Worm (Caenorhabditis elegans) whole organism, L1 larva: ENCODE data around the gene nipi-4.
A peak's percentile ranks its signal among the peaks of the same experiment; 100 is the strongest.

ENCODE experiments used
- C04F5.9 ChIP-seq: sonication (generic microtip); optimal IDR thresholded peaks from 2 replicates; lab custom pipeline; 2016; ENCODE audit warnings: missing genetic modification characterization, missing compliant biosample characterization
- Y116A8C.19 ChIP-seq: sonication (generic microtip); optimal IDR thresholded peaks from 2 replicates; lab custom pipeline; 2016; ENCODE audit warnings: missing compliant biosample characterization, missing genetic modification characterization, borderline replicate concordance
- aha-1 ChIP-seq: fragments of 150-350 bp; optimal IDR thresholded peaks from 2 replicates; lab custom pipeline; 2014; ENCODE audit warnings: missing biosample characterization, missing genetic modification characterization
- alr-1 ChIP-seq: fragments of 200-800 bp; sonication (Bioruptor generic); optimal IDR thresholded peaks from 2 replicates; lab custom pipeline; 2018; ENCODE audit warnings: borderline replicate concordance, mild to moderate bottlenecking, missing genetic modification characterization, missing compliant biosample characterization
- ama-1 ChIP-seq: fragments of 150-350 bp; optimal IDR thresholded peaks from 2 replicates; lab custom pipeline; 2014
- ceh-8 ChIP-seq: fragments of 200-800 bp; sonication (Bioruptor generic); optimal IDR thresholded peaks from 2 replicates; lab custom pipeline; 2018; ENCODE audit warnings: mild to moderate bottlenecking, missing genetic modification characterization, moderate library complexity, missing compliant biosample characterization
- ceh-90 ChIP-seq: sonication (generic microtip); optimal IDR thresholded peaks from 2 replicates; lab custom pipeline; 2016; ENCODE audit warnings: missing genetic modification characterization, missing compliant biosample characterization
- ces-1 ChIP-seq: fragments of 150-350 bp; optimal IDR thresholded peaks from 2 replicates; lab custom pipeline; 2014; ENCODE audit warnings: missing biosample characterization, missing genetic modification reagents, missing genetic modification characterization
- dsc-1 ChIP-seq: sonication (generic microtip); optimal IDR thresholded peaks from 2 replicates; lab custom pipeline; 2016; ENCODE audit warnings: mild to moderate bottlenecking, missing genetic modification characterization, missing compliant biosample characterization
- efl-1 ChIP-seq, 4 experiments: fragments of 150-350 bp; optimal IDR thresholded peaks in 3 of 4; peaks in 1 of 4; 1 replicate in 1 of 4; 2 replicates in 3 of 4; lab custom pipeline; 2014; ENCODE audit warnings: missing biosample characterization in 2 of 4, missing genetic modification characterization in 2 of 4, missing genetic modification reagents in 2 of 4
- efl-3 ChIP-seq: fragments of 200-800 bp; sonication (Bioruptor generic); optimal IDR thresholded peaks from 2 replicates; lab custom pipeline; 2018; ENCODE audit warnings: mild to moderate bottlenecking, missing genetic modification characterization, missing compliant biosample characterization
- egl-27 ChIP-seq, 2 experiments: fragments of 150-350 bp in 1 of 2; sonication (generic microtip); optimal IDR thresholded peaks; 3 replicates each; lab custom pipeline; 2017 to 2018; ENCODE audit warnings: missing biosample characterization in 2 of 2, missing genetic modification characterization in 2 of 2, missing genetic modification reagents in 2 of 2
- elt-2 ChIP-seq: sonication (generic microtip); optimal IDR thresholded peaks from 2 replicates; lab custom pipeline; 2016; ENCODE audit warnings: missing genetic modification characterization, mild to moderate bottlenecking, inconsistent platforms, missing compliant biosample characterization, missing genetic modification reagents
- elt-3 ChIP-seq, 6 experiments: fragments of 150-350 bp in 1 of 6; sonication (generic microtip); optimal IDR thresholded peaks; 2 replicates each; lab custom pipeline; 2017 to 2018; ENCODE audit warnings: missing biosample characterization in 6 of 6, missing genetic modification characterization in 6 of 6, inconsistent platforms in 1 of 6
- ets-5 ChIP-seq: fragments of 200-800 bp; sonication (Bioruptor generic); IDR thresholded peaks from 2 replicates; pipeline ENCODE4 v1.3.6; 2022; ENCODE audit warnings: missing genetic modification characterization, missing compliant biosample characterization
- fkh-4 ChIP-seq: sonication (generic microtip); optimal IDR thresholded peaks from 2 replicates; lab custom pipeline; 2016; ENCODE audit warnings: missing compliant biosample characterization, missing genetic modification characterization, borderline replicate concordance
- fos-1 ChIP-seq: fragments of 150-350 bp; optimal IDR thresholded peaks from 2 replicates; lab custom pipeline; 2014; ENCODE audit warnings: missing biosample characterization, missing genetic modification characterization
- grh-1 ChIP-seq: fragments of 200-800 bp; sonication (Bioruptor generic); IDR thresholded peaks from 2 replicates; pipeline ENCODE4 v1.3.6; 2022; ENCODE audit warnings: missing genetic modification reagents, missing genetic modification characterization, missing compliant biosample characterization
- hlh-4 ChIP-seq: sonication (generic microtip); optimal IDR thresholded peaks from 2 replicates; lab custom pipeline; 2016; ENCODE audit warnings: mild to moderate bottlenecking, missing genetic modification characterization, missing compliant biosample characterization
- isw-1 ChIP-seq: fragments of 200-800 bp; sonication (Bioruptor generic); IDR thresholded peaks from 2 replicates; pipeline ENCODE4 v1.3.6; 2022; ENCODE audit warnings: missing genetic modification characterization, missing compliant biosample characterization
- jun-1 ChIP-seq: fragments of 150-350 bp; optimal IDR thresholded peaks from 2 replicates; lab custom pipeline; 2014; ENCODE audit warnings: missing biosample characterization, missing genetic modification reagents, missing genetic modification characterization
- lin-13 ChIP-seq: fragments of 150-350 bp; optimal IDR thresholded peaks from 2 replicates; lab custom pipeline; 2014; ENCODE audit warnings: missing biosample characterization, missing genetic modification reagents, missing genetic modification characterization
- lin-14 ChIP-seq: fragments of 200-800 bp; sonication (Bioruptor generic); optimal IDR thresholded peaks from 2 replicates; lab custom pipeline; 2018; ENCODE audit warnings: mild to moderate bottlenecking, missing genetic modification characterization, moderate library complexity, missing compliant biosample characterization
- lin-35 ChIP-seq, 2 experiments: fragments of 150-350 bp; optimal IDR thresholded peaks; 2 replicates each; lab custom pipeline; 2014; ENCODE audit warnings: missing biosample characterization in 2 of 2, missing genetic modification characterization in 2 of 2, missing genetic modification reagents in 2 of 2
- lir-3 ChIP-seq: sonication (generic microtip); optimal IDR thresholded peaks from 2 replicates; lab custom pipeline; 2016; ENCODE audit warnings: mild to moderate bottlenecking, missing genetic modification characterization, moderate library complexity, missing compliant biosample characterization; ENCODE audit not compliant: poor library complexity
- mab-9 ChIP-seq: fragments of 200-800 bp; sonication (Bioruptor generic); IDR thresholded peaks from 2 replicates; pipeline ENCODE4 v1.3.6; 2022; ENCODE audit warnings: missing genetic modification reagents, missing genetic modification characterization, missing compliant biosample characterization
- mef-2 ChIP-seq: fragments of 150-350 bp; optimal IDR thresholded peaks from 2 replicates; lab custom pipeline; 2014; ENCODE audit warnings: missing biosample characterization, missing genetic modification characterization
- nhr-11 ChIP-seq: fragments of 150-350 bp; optimal IDR thresholded peaks from 2 replicates; lab custom pipeline; 2014; ENCODE audit warnings: missing biosample characterization, missing genetic modification characterization
- nhr-19 ChIP-seq: fragments of 200-800 bp; sonication (Bioruptor generic); conservative IDR thresholded peaks from 2 replicates; pipeline ENCODE4 v1.3.6; 2022; ENCODE audit warnings: missing genetic modification characterization, missing compliant biosample characterization
- nhr-20 ChIP-seq: sonication (generic microtip); optimal IDR thresholded peaks from 2 replicates; lab custom pipeline; 2016; ENCODE audit warnings: mild to moderate bottlenecking, missing genetic modification characterization, missing compliant biosample characterization
- nhr-237 ChIP-seq: fragments of 150-350 bp; optimal IDR thresholded peaks from 2 replicates; lab custom pipeline; 2014; ENCODE audit warnings: missing biosample characterization, missing genetic modification characterization
- nhr-28 ChIP-seq: fragments of 150-350 bp; optimal IDR thresholded peaks from 2 replicates; lab custom pipeline; 2014; ENCODE audit warnings: missing biosample characterization, missing genetic modification characterization
- nhr-76 ChIP-seq: sonication (generic microtip); optimal IDR thresholded peaks from 2 replicates; lab custom pipeline; 2017; ENCODE audit warnings: missing biosample characterization, missing genetic modification characterization
- nhr-77 ChIP-seq: fragments of 150-350 bp; optimal IDR thresholded peaks from 2 replicates; lab custom pipeline; 2014; ENCODE audit warnings: missing biosample characterization, missing genetic modification characterization
- nhr-84 ChIP-seq: sonication (generic microtip); optimal IDR thresholded peaks from 2 replicates; lab custom pipeline; 2017; ENCODE audit warnings: missing biosample characterization, missing genetic modification characterization
- nhr-90 ChIP-seq: sonication (generic microtip); optimal IDR thresholded peaks from 2 replicates; lab custom pipeline; 2016; ENCODE audit warnings: mild to moderate bottlenecking, missing genetic modification characterization, missing compliant biosample characterization; ENCODE audit not compliant: poor library complexity
- pag-3 ChIP-seq: sonication (generic microtip); optimal IDR thresholded peaks from 2 replicates; lab custom pipeline; 2017; ENCODE audit warnings: missing genetic modification characterization, mild to moderate bottlenecking, missing compliant biosample characterization, antibody characterized with exemption, borderline replicate concordance; ENCODE audit not compliant: insufficient read depth
- pqm-1 ChIP-seq: sonication (generic microtip); optimal IDR thresholded peaks from 3 replicates; lab custom pipeline; 2017; ENCODE audit warnings: missing biosample characterization, missing genetic modification characterization
- rnt-1 ChIP-seq: sonication (generic microtip); optimal IDR thresholded peaks from 2 replicates; lab custom pipeline; 2016; ENCODE audit warnings: mild to moderate bottlenecking, missing genetic modification characterization, moderate library complexity, missing compliant biosample characterization
- skn-1 ChIP-seq: fragments of 150-350 bp; optimal IDR thresholded peaks from 2 replicates; lab custom pipeline; 2014; ENCODE audit warnings: missing biosample characterization, missing genetic modification characterization
- snpc-4 ChIP-seq: fragments of 150-350 bp; optimal IDR thresholded peaks from 2 replicates; lab custom pipeline; 2014; ENCODE audit warnings: missing biosample characterization, missing genetic modification characterization
- sox-4 ChIP-seq: sonication (generic microtip); optimal IDR thresholded peaks from 2 replicates; lab custom pipeline; 2016; ENCODE audit warnings: missing genetic modification characterization, missing compliant biosample characterization
- sup-37 ChIP-seq: fragments of 200-800 bp; sonication (Bioruptor generic); optimal IDR thresholded peaks from 2 replicates; lab custom pipeline; 2018; ENCODE audit warnings: mild to moderate bottlenecking, missing genetic modification characterization, missing compliant biosample characterization
- swsn-7 ChIP-seq: sonication (generic microtip); optimal IDR thresholded peaks from 2 replicates; lab custom pipeline; 2016; ENCODE audit warnings: missing genetic modification characterization, missing compliant biosample characterization
- tlp-1 ChIP-seq: fragments of 150-350 bp; optimal IDR thresholded peaks from 2 replicates; lab custom pipeline; 2014; ENCODE audit warnings: missing biosample characterization, missing genetic modification characterization
- unc-30 ChIP-seq: sonication (generic microtip); optimal IDR thresholded peaks from 2 replicates; lab custom pipeline; 2017; ENCODE audit warnings: missing biosample characterization, missing genetic modification characterization
- unc-62 ChIP-seq: fragments of 150-350 bp; optimal IDR thresholded peaks from 2 replicates; lab custom pipeline; 2014; ENCODE audit warnings: missing biosample characterization, missing genetic modification reagents, missing genetic modification characterization
- unc-98 ChIP-seq: fragments of 200-800 bp; sonication (Bioruptor generic); IDR thresholded peaks from 2 replicates; pipeline ENCODE4 v1.3.6; 2022; ENCODE audit warnings: missing genetic modification characterization, missing compliant biosample characterization
- vab-15 ChIP-seq: sonication (generic microtip); optimal IDR thresholded peaks from 2 replicates; lab custom pipeline; 2017; ENCODE audit warnings: missing genotype, mild to moderate bottlenecking, missing genetic modification characterization, missing compliant biosample characterization
- zip-4 ChIP-seq: fragments of 200-800 bp; sonication (Bioruptor generic); optimal IDR thresholded peaks from 2 replicates; lab custom pipeline; 2018; ENCODE audit warnings: mild to moderate bottlenecking, missing genetic modification characterization, moderate library complexity, missing compliant biosample characterization
- ztf-11 ChIP-seq, 2 experiments: sonication (generic microtip); optimal IDR thresholded peaks; 2 replicates each; lab custom pipeline; 2016 to 2017; ENCODE audit warnings: missing genetic modification characterization in 2 of 2, missing biosample characterization in 1 of 2, missing compliant biosample characterization in 1 of 2
- ztf-4 ChIP-seq: fragments of 150-350 bp; optimal IDR thresholded peaks from 2 replicates; lab custom pipeline; 2014; ENCODE audit warnings: missing biosample characterization, missing genetic modification characterization

nipi-4 gene

ce11 chrV:7893812-7894381, 23.3 kb upstream of the nipi-4 start, which contains the start of gene F40A3.6 (continued):
- TF ChIP-seq alr-1 (tag; lab: Kevin White, UChicago), result no peak
- TF ChIP-seq vab-15 (tag; lab: Kevin White, UChicago), result no peak
- TF ChIP-seq nhr-76 (tag; lab: Kevin White, UChicago), result no peak
- no peak for TF ChIP-seq nhr-84 (tag; lab: Kevin White, UChicago)
- no peak for TF ChIP-seq nhr-11 (tag; lab: Kevin White, UChicago)
- TF ChIP-seq ztf-11 (tag; optimal IDR thresholded peaks at IDR 0.05; lab: Kevin White, UChicago), result no peak
- peak; percentile 3 to 24 for TF ChIP-seq efl-1 (optimal IDR thresholded peaks at IDR 0.05; lab: Kevin White, UChicago)
- peak; percentile 11 to 82 for TF ChIP-seq efl-1 (GFP tag; optimal IDR thresholded peaks at IDR 0.05 in 1 of 2; lab: Kevin White, UChicago)
- no peak for TF ChIP-seq Y116A8C.19 (tag; lab: Kevin White, UChicago)
- no peak for TF ChIP-seq C04F5.9 (tag; lab: Kevin White, UChicago)
- no peak for TF ChIP-seq snpc-4
- no peak for TF ChIP-seq mab-9 (GFP tag; lab: Robert Waterston, UW)
- no peak for TF ChIP-seq sup-37 (GFP tag; lab: Kevin White, UChicago)
- TF ChIP-seq pqm-1, result no peak
- no peak for TF ChIP-seq zip-4 (GFP tag; lab: Kevin White, UChicago)
- no peak for TF ChIP-seq ces-1 (GFP tag; lab: Kevin White, UChicago)
- peak; percentile 10 for TF ChIP-seq nhr-20 (tag; lab: Kevin White, UChicago)
- TF ChIP-seq tlp-1 (tag; lab: Kevin White, UChicago), result no peak
- TF ChIP-seq unc-62, result no peak
- TF ChIP-seq fkh-4 (tag; lab: Kevin White, UChicago), result peak; percentile 6
- TF ChIP-seq jun-1, result no peak
- no peak for TF ChIP-seq nhr-90
- TF ChIP-seq efl-3 (GFP tag; lab: Kevin White, UChicago), result no peak
- peak; percentile 40 for TF ChIP-seq ztf-4 (tag; lab: Kevin White, UChicago)
- TF ChIP-seq egl-27 (tag; optimal IDR thresholded peaks at IDR 0.05; lab: Kevin White, UChicago), result no peak
- no peak for TF ChIP-seq lir-3 (tag; lab: Kevin White, UChicago)
- TF ChIP-seq nhr-237 (tag; lab: Kevin White, UChicago), result no peak
- no peak for TF ChIP-seq mef-2 (tag; lab: Kevin White, UChicago)
- TF ChIP-seq nhr-77, result no peak
- no peak for TF ChIP-seq hlh-4
- no peak for TF ChIP-seq elt-3 (tag; optimal IDR thresholded peaks at IDR 0.05; lab: Kevin White, UChicago)
- TF ChIP-seq nhr-19 (GFP tag; lab: Robert Waterston, UW), result peak; percentile 56
- TF ChIP-seq lin-13 (GFP tag; lab: Kevin White, UChicago), result no peak
- TF ChIP-seq isw-1 (GFP tag; lab: Robert Waterston, UW), result no peak
- no peak for TF ChIP-seq aha-1 (tag; lab: Kevin White, UChicago)
- no peak for TF ChIP-seq grh-1
- no peak for TF ChIP-seq skn-1
- TF ChIP-seq sox-4, result no peak
- TF ChIP-seq ceh-90 (tag; lab: Kevin White, UChicago), result no peak
- TF ChIP-seq ets-5, result no peak
- peak; percentile 80 for TF ChIP-seq rnt-1 (tag; lab: Kevin White, UChicago)
- TF ChIP-seq ceh-8 (GFP tag; lab: Kevin White, UChicago), result no peak
- no peak for TF ChIP-seq elt-2 (tag; lab: Kevin White, UChicago)
- TF ChIP-seq dsc-1 (tag; lab: Kevin White, UChicago), result peak; percentile 54
- TF ChIP-seq unc-98 (GFP tag; lab: Robert Waterston, UW), result no peak
- no peak for TF ChIP-seq nhr-28 (tag; lab: Kevin White, UChicago)
- no peak for TF ChIP-seq fos-1 (tag; lab: Kevin White, UChicago)
- TF ChIP-seq unc-30 (tag; lab: Kevin White, UChicago), result no peak
- TF ChIP-seq lin-14 (GFP tag; lab: Kevin White, UChicago), result peak; percentile 86
- TF ChIP-seq ama-1, result no peak
- TF ChIP-seq lin-35 (GFP tag; optimal IDR thresholded peaks at IDR 0.05; lab: Kevin White, UChicago), result no peak
- peak; percentile 37 for TF ChIP-seq swsn-7
- TF ChIP-seq pag-3 (tag; lab: Kevin White, UChicago), result peak; percentile 100
